Worm (Caenorhabditis elegans): Measurements from ENCODE around the gene Y46G5A.34.

The Y46G5A.34 gene

DNA sequence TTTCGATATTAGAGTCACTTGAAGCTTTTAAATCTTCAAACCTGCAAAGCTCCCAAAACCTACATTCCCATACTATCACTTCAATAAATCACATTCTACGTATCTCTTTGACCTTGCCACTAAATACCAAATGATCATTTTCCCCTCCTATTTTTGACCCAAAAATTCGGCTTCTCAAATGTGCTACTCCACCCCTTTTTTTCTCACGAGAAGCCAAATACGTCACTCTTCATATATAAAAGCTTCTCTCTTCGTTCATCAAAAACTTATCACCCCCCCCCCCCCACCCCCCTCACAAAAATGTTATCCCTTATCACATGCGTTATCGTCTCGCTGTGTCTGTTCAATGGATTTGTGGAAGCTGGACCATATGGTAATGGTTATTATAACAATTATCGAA lies 50.3 kb downstream of the Y46G5A.34 start, which contains the start of gene Y46G5A.38:
Gene Y46G5A.38 (plus strand): TSS at position 301 of the 400 bp plus-strand sequence.
- no peak for TF ChIP-seq zag-1 (tag; optimal IDR thresholded peaks at IDR 0.05)
- TF ChIP-seq elt-3 (tag; optimal IDR thresholded peaks at IDR 0.05) = no peak

DNA sequence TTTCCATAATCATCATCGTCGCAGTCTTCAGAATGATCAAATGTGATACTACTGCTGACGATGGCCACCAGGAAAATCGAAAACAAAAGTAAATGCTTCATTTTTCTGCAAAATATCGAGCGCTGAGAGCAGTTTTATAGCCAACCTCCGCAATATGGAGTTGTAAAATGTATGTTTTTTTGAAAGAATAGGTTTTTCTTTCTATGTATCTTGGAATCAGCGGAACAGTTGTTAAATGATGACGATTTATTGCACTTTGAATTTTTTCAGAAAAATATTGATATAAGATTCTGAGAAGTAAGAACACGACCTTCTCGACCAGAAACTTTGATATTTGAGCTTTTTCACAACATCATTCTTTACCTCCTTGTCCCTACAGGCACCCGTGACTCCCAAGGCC lies 52.4 kb downstream of the Y46G5A.34 start, which contains the start of gene Y46G5A.23:
Gene Y46G5A.23 (minus strand): TSS at position 101 of the 400 bp plus-strand sequence.
- no peak for TF ChIP-seq sea-2 (GFP tag; optimal IDR thresholded peaks at IDR 0.05)
- no peak for TF ChIP-seq snpc-4 (tag; optimal IDR thresholded peaks at IDR 0.05)
- no peak for TF ChIP-seq elt-2 (tag; optimal IDR thresholded peaks at IDR 0.05)
- TF ChIP-seq fos-1 (tag; optimal IDR thresholded peaks at IDR 0.05) = no peak

DNA sequence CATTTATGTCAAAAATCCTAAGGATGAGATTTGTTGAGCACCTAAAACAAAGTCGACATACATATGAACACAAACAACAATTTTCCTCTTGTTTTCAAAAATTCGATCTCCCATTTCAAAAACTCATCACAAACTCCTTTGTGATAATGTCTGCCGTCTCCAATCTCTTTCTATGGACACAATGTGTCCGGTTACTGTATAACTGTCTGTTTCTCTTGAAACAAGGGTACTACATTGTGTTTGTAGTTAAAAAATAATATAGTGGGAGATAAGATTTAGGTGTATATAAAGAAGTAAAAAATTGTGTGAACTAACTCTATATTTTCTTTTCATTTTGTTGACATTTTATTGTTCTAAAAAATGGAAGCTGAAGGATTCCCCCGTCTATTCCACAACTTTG lies 53.9 kb downstream of the Y46G5A.34 start, which contains the start of gene bcmo-1:
Gene bcmo-1 (plus strand): TSS at position 330 of the 400 bp plus-strand sequence.
- TF ChIP-seq nhr-77 (tag; optimal IDR thresholded peaks at IDR 0.05) (no peak), pha-4 (tag; optimal IDR thresholded peaks at IDR 0.05) (no peak), nhr-237 (tag; optimal IDR thresholded peaks at IDR 0.05) (no peak), elt-2 (tag; optimal IDR thresholded peaks at IDR 0.05) (no peak), ceh-28 (tag; optimal IDR thresholded peaks at IDR 0.05) (no peak), tbx-2 (tag; optimal IDR thresholded peaks at IDR 0.05) (no peak), ztf-11 (tag; optimal IDR thresholded peaks at IDR 0.05) (no peak), ceh-9 (tag; optimal IDR thresholded peaks at IDR 0.05) (no peak), ztf-4 (tag; optimal IDR thresholded peaks at IDR 0.05) (no peak), nhr-25 (tag; optimal IDR thresholded peaks at IDR 0.05) (no peak), mml-1 (tag; optimal IDR thresholded peaks at IDR 0.05) (no peak), ama-1 (optimal IDR thresholded peaks at IDR 0.05) (no peak), egl-5 (tag; optimal IDR thresholded peaks at IDR 0.05) (no peak), fkh-10 (GFP tag; optimal IDR thresholded peaks at IDR 0.05) (no peak), snpc-4 (tag; optimal IDR thresholded peaks at IDR 0.05) (no peak), fkh-2 (tag; optimal IDR thresholded peaks at IDR 0.05) (no peak), ceh-16 (tag; optimal IDR thresholded peaks at IDR 0.05) (no peak), egl-27 (tag; optimal IDR thresholded peaks at IDR 0.05) (no peak), unc-39 (tag; optimal IDR thresholded peaks at IDR 0.05) (no peak), sea-2 (GFP tag; optimal IDR thresholded peaks at IDR 0.05) (no peak)

All from whole organism, L3 larva.